Worm (Caenorhabditis elegans): ENCODE measurements around the gene idpb-5.

DNA sequence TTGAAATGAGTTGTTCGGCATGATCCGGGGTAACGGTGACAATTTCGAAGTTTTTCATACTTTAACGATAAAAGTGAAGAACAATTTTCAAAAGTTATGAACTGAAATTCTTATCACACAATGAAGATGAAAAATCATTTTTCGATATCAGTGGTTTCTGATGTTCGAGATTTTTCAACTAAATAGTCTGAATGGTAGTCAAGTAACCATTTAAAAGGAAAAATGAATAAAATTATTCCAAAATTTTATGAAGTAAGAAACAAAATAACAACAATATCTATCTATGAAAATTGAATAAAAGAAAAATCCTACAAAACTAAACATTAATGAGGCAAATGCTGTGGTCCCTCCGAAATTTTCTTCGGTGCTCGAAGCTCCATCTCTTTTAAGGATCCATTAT, 13.7 kb upstream of the idpb-5 start, which contains the start of gene D2023.4:
- TF ChIP-seq klf-2 (GFP tag; conservative IDR thresholded peaks at IDR 0.05) = no peak
- TF ChIP-seq tab-1 (GFP tag; IDR thresholded peaks at IDR 0.05) = no peak
- no peak for TF ChIP-seq flt-1 (GFP tag; IDR thresholded peaks at IDR 0.05)
- TF ChIP-seq med-1 (GFP tag; optimal IDR thresholded peaks at IDR 0.05; ENCODE audit: insufficient read depth) = no peak
- no peak for TF ChIP-seq ztf-29 (GFP tag; IDR thresholded peaks at IDR 0.05)
- TF ChIP-seq ref-1 (GFP tag; conservative IDR thresholded peaks at IDR 0.05) = no peak
- TF ChIP-seq T22C8.4 (GFP tag; IDR thresholded peaks at IDR 0.05) = no peak

Data from whole organism, midembryonic.